Fruit fly (Drosophila melanogaster) whole organism, embryonic: ENCODE results near the gene Polr2F.

Experiments used
- ATbp ChIP-seq: fragments of 200-800 bp; sonication (Bioruptor generic); optimal IDR thresholded peaks from 2 replicates; lab custom pipeline; 2017; ENCODE audit warnings: missing biosample characterization, mild to moderate bottlenecking, missing genetic modification characterization, missing genetic modification reagents
- Atf-2 ChIP-seq: fragments of 200-800 bp; sonication (Bioruptor generic); optimal IDR thresholded peaks from 2 replicates; lab custom pipeline; 2016; ENCODE audit warnings: missing biosample characterization, missing genetic modification characterization
- CG10321 ChIP-seq: fragments of 200-800 bp; sonication (Bioruptor generic); IDR thresholded peaks from 2 replicates; pipeline ENCODE4 v1.3.6; 2022; ENCODE audit warnings: missing biosample characterization, missing genetic modification characterization
- CG11695 ChIP-seq: fragments of 200-800 bp; sonication (Bioruptor generic); IDR thresholded peaks from 3 replicates; pipeline ENCODE4 v1.3.6; 2022; ENCODE audit warnings: missing biosample characterization, missing genetic modification characterization
- CG14014 ChIP-seq: fragments of 200-800 bp; sonication (Bioruptor generic); IDR thresholded peaks from 2 replicates; pipeline ENCODE4 v1.3.6; 2022; ENCODE audit warnings: missing biosample characterization, missing genetic modification characterization
- CG17186 ChIP-seq: fragments of 200-800 bp; sonication (Bioruptor generic); optimal IDR thresholded peaks from 3 replicates; lab custom pipeline; 2017; ENCODE audit warnings: missing biosample characterization, missing genetic modification reagents, missing genetic modification characterization
- CG30020 ChIP-seq: fragments of 200-800 bp; optimal IDR thresholded peaks from 2 replicates; lab custom pipeline; 2019; ENCODE audit warnings: missing biosample characterization, mild to moderate bottlenecking, missing genetic modification characterization, moderate library complexity
- CG31224 ChIP-seq: fragments of 200-800 bp; sonication (Bioruptor generic); IDR thresholded peaks from 2 replicates; pipeline ENCODE4 v1.3.6; 2022; ENCODE audit warnings: missing biosample characterization, missing genetic modification characterization
- CG32532 ChIP-seq: fragments of 200-800 bp; sonication (Bioruptor generic); IDR thresholded peaks from 2 replicates; pipeline ENCODE4 v1.3.6; 2022; ENCODE audit warnings: missing biosample characterization, missing genetic modification characterization
- CG3726 ChIP-seq: fragments of 200-800 bp; sonication (Bioruptor generic); IDR thresholded peaks from 3 replicates; pipeline ENCODE4, ENCODE4 v1.3.6; 2022; ENCODE audit warnings: missing biosample characterization, missing genetic modification characterization
- CG3838 ChIP-seq: fragments of 200-800 bp; sonication (Bioruptor generic); optimal IDR thresholded peaks from 3 replicates; lab custom pipeline; 2016; ENCODE audit warnings: missing biosample characterization, missing genetic modification characterization
- CG4282 ChIP-seq: fragments of 200-800 bp; sonication (Bioruptor generic); optimal IDR thresholded peaks from 2 replicates; lab custom pipeline; 2016; ENCODE audit warnings: missing biosample characterization, missing genetic modification characterization
- CG43689 ChIP-seq: fragments of 200-800 bp; sonication (Bioruptor generic); IDR thresholded peaks from 2 replicates; pipeline ENCODE4 v1.3.6; 2022; ENCODE audit warnings: missing biosample characterization, missing genetic modification characterization
- CG4404 ChIP-seq: fragments of 200-800 bp; sonication (Bioruptor generic); IDR thresholded peaks from 2 replicates; pipeline ENCODE4 v1.3.6; 2022; ENCODE audit warnings: missing biosample characterization, missing genetic modification characterization
- CG4707 ChIP-seq: fragments of 200-800 bp; sonication (Bioruptor generic); optimal IDR thresholded peaks from 2 replicates; lab custom pipeline; 2018; ENCODE audit warnings: missing biosample characterization, mild to moderate bottlenecking, missing genetic modification characterization, moderate library complexity
- CG4730 ChIP-seq: fragments of 200-800 bp; sonication (Bioruptor generic); IDR thresholded peaks from 2 replicates; pipeline ENCODE4 v1.3.6; 2022; ENCODE audit warnings: missing biosample characterization, missing genetic modification characterization
- CG6813 ChIP-seq: fragments of 200-800 bp; sonication (Bioruptor generic); optimal IDR thresholded peaks from 2 replicates; lab custom pipeline; 2017; ENCODE audit warnings: missing biosample characterization, missing genetic modification characterization, mild to moderate bottlenecking, moderate library complexity, missing genetic modification reagents
- CG8478 ChIP-seq: fragments of >200 bp; optimal IDR thresholded peaks from 2 replicates; lab custom pipeline; 2018
- CTCF ChIP-seq: fragments of 200-800 bp; sonication (Bioruptor generic); optimal IDR thresholded peaks from 2 replicates; lab custom pipeline; 2017; ENCODE audit warnings: missing biosample characterization, mild to moderate bottlenecking, missing genetic modification characterization, moderate library complexity
- D ChIP-seq, 2 experiments: fragments of 200-800 bp in 1 of 2; fragments of >200 bp in 1 of 2; sonication (Bioruptor generic) in 1 of 2; optimal IDR thresholded peaks; 2 replicates in 1 of 2; 3 replicates in 1 of 2; lab custom pipeline; 2017; ENCODE audit warnings: mild to moderate bottlenecking in 1 of 2, missing biosample characterization in 1 of 2, missing genetic modification characterization in 1 of 2, missing genetic modification reagents in 1 of 2
- Doc3 ChIP-seq: fragments of 200-800 bp; sonication (Bioruptor generic); IDR thresholded peaks from 3 replicates; pipeline ENCODE4 v1.3.6; 2022; ENCODE audit warnings: missing biosample characterization, missing genetic modification characterization; ENCODE audit not compliant: partially characterized antibody
- Eip74EF ChIP-seq, 2 experiments: fragments of 200-800 bp in 1 of 2; fragments of >200 bp in 1 of 2; sonication (Bioruptor generic) in 1 of 2; optimal IDR thresholded peaks; 2 replicates each; lab custom pipeline; 2017 to 2019; ENCODE audit warnings: missing biosample characterization in 2 of 2, missing genetic modification characterization in 2 of 2, mild to moderate bottlenecking in 1 of 2, moderate library complexity in 1 of 2
- GATAe ChIP-seq: fragments of 200-800 bp; sonication (Bioruptor generic); conservative IDR thresholded peaks from 2 replicates; pipeline ENCODE4 v1.3.6; 2022; ENCODE audit warnings: missing biosample characterization, missing genetic modification characterization
- Gug ChIP-seq: fragments of 200-800 bp; sonication (Bioruptor generic); IDR thresholded peaks from 4 replicates; pipeline ENCODE4 v1.3.6; 2022; ENCODE audit warnings: missing biosample characterization, missing genetic modification characterization
- Hr78 ChIP-seq, 2 experiments: fragments of 200-800 bp in 1 of 2; fragments of >200 bp in 1 of 2; sonication (Bioruptor generic) in 1 of 2; optimal IDR thresholded peaks; 2 replicates each; lab custom pipeline; 2017 to 2019; ENCODE audit warnings: missing biosample characterization in 2 of 2, missing genetic modification characterization in 2 of 2, mild to moderate bottlenecking in 1 of 2, moderate library complexity in 1 of 2
- Hsf ChIP-seq: fragments of 200-800 bp; sonication (Bioruptor generic); optimal IDR thresholded peaks from 3 replicates; lab custom pipeline; 2016; ENCODE audit warnings: missing biosample characterization, missing genetic modification characterization
- Jarid2 ChIP-seq: fragments of 200-800 bp; sonication (Bioruptor generic); optimal IDR thresholded peaks from 3 replicates; lab custom pipeline; 2017; ENCODE audit warnings: mild to moderate bottlenecking, missing biosample characterization, missing genetic modification reagents, missing genetic modification characterization
- Mad ChIP-seq: fragments of 200-800 bp; sonication (Bioruptor generic); optimal IDR thresholded peaks from 2 replicates; lab custom pipeline; 2016; ENCODE audit warnings: missing biosample characterization, missing genetic modification characterization
- Oaz ChIP-seq: fragments of 200-800 bp; sonication (Bioruptor generic); IDR thresholded peaks from 2 replicates; pipeline ENCODE4 v1.3.6; 2022; ENCODE audit warnings: missing biosample characterization, missing genetic modification characterization
- Ptx1 ChIP-seq: fragments of 200-800 bp; sonication (Bioruptor generic); IDR thresholded peaks from 2 replicates; pipeline ENCODE4 v1.3.6; 2022; ENCODE audit warnings: missing biosample characterization, missing genetic modification characterization
- Rfx ChIP-seq: fragments of 200-800 bp; sonication (Bioruptor generic); IDR thresholded peaks from 2 replicates; pipeline ENCODE4 v1.3.6; 2022; ENCODE audit warnings: missing biosample characterization, missing genetic modification characterization
- Sox102F ChIP-seq: fragments of 200-800 bp; sonication (Bioruptor generic); optimal IDR thresholded peaks from 2 replicates; lab custom pipeline; 2018; ENCODE audit warnings: missing biosample characterization, mild to moderate bottlenecking, missing genetic modification characterization, moderate library complexity
- Sry-δ ChIP-seq: fragments of 200-800 bp; sonication (Bioruptor generic); optimal IDR thresholded peaks from 2 replicates; lab custom pipeline; 2016; ENCODE audit warnings: missing biosample characterization, missing genetic modification characterization
- ab ChIP-seq: fragments of 200-800 bp; sonication (Bioruptor generic); optimal IDR thresholded peaks from 2 replicates; lab custom pipeline; 2016; ENCODE audit warnings: missing biosample characterization, missing genetic modification characterization
- ase ChIP-seq: fragments of 200-800 bp; sonication (Bioruptor generic); IDR thresholded peaks from 3 replicates; pipeline ENCODE4 v1.3.6; 2022; ENCODE audit warnings: missing biosample characterization, missing genetic modification characterization
- esg ChIP-seq: fragments of 200-800 bp; sonication (Bioruptor generic); conservative IDR thresholded peaks from 2 replicates; pipeline ENCODE4 v1.3.6; 2022; ENCODE audit warnings: missing biosample characterization, missing genetic modification characterization
- ewg ChIP-seq: fragments of 200-800 bp; sonication (Bioruptor generic); optimal IDR thresholded peaks from 3 replicates; lab custom pipeline; 2017; ENCODE audit warnings: mild to moderate bottlenecking, missing biosample characterization, missing genetic modification reagents, missing genetic modification characterization
- ftz-f1 ChIP-seq: fragments of 200-800 bp; sonication (Bioruptor generic); optimal IDR thresholded peaks from 2 replicates; lab custom pipeline; 2016; ENCODE audit warnings: missing biosample characterization, missing genetic modification characterization
- gt ChIP-seq: fragments of 200-800 bp; sonication (Bioruptor generic); IDR thresholded peaks from 2 replicates; pipeline ENCODE4 v1.3.6; 2022; ENCODE audit warnings: missing biosample characterization, missing genetic modification characterization
- h ChIP-seq: fragments of >200 bp; optimal IDR thresholded peaks from 2 replicates; lab custom pipeline; 2017
- ham ChIP-seq: fragments of 200-800 bp; sonication (Bioruptor generic); IDR thresholded peaks from 2 replicates; pipeline ENCODE4 v1.3.6; 2022; ENCODE audit warnings: missing biosample characterization, missing genetic modification characterization
- kah ChIP-seq: fragments of 200-800 bp; sonication (Bioruptor generic); optimal IDR thresholded peaks from 2 replicates; lab custom pipeline; 2018; ENCODE audit warnings: missing biosample characterization, mild to moderate bottlenecking, missing genetic modification characterization
- nerfin-1 ChIP-seq: fragments of 200-800 bp; sonication (Bioruptor generic); optimal IDR thresholded peaks from 3 replicates; lab custom pipeline; 2019; ENCODE audit warnings: missing biosample characterization, mild to moderate bottlenecking, missing genetic modification characterization, moderate library complexity
- phol ChIP-seq: fragments of 200-800 bp; sonication (Bioruptor generic); optimal IDR thresholded peaks from 3 replicates; lab custom pipeline; 2018; ENCODE audit warnings: missing biosample characterization, mild to moderate bottlenecking, missing genetic modification characterization, moderate library complexity
- sd ChIP-seq: fragments of 200-800 bp; sonication (Bioruptor generic); optimal IDR thresholded peaks from 3 replicates; lab custom pipeline; 2018; ENCODE audit warnings: missing biosample characterization, mild to moderate bottlenecking, missing genetic modification characterization, moderate library complexity
- seq ChIP-seq: fragments of 200-800 bp; sonication (Bioruptor generic); IDR thresholded peaks from 2 replicates; pipeline ENCODE4 v1.3.6; 2022; ENCODE audit warnings: missing biosample characterization, missing genetic modification characterization
- stwl ChIP-seq: fragments of 200-800 bp; sonication (Bioruptor generic); optimal IDR thresholded peaks from 3 replicates; lab custom pipeline; 2018; ENCODE audit warnings: missing biosample characterization, mild to moderate bottlenecking, missing genetic modification characterization, moderate library complexity
- tap ChIP-seq: fragments of 200-800 bp; optimal IDR thresholded peaks from 3 replicates; lab custom pipeline; 2019; ENCODE audit warnings: missing biosample characterization, mild to moderate bottlenecking, missing genetic modification characterization, moderate library complexity
- trh ChIP-seq: fragments of 200-800 bp; sonication (Bioruptor generic); optimal IDR thresholded peaks from 2 replicates; lab custom pipeline; 2016; ENCODE audit warnings: missing biosample characterization, missing genetic modification characterization
- wdn ChIP-seq: fragments of 200-800 bp; sonication (Bioruptor generic); IDR thresholded peaks from 2 replicates; pipeline ENCODE4 v1.3.6; 2022; ENCODE audit warnings: missing biosample characterization, missing genetic modification characterization
- zf30C ChIP-seq: fragments of 200-800 bp; sonication (Bioruptor generic); optimal IDR thresholded peaks from 3 replicates; lab custom pipeline; 2018; ENCODE audit warnings: missing biosample characterization, mild to moderate bottlenecking, missing genetic modification characterization

Gene Polr2F

DNA sequence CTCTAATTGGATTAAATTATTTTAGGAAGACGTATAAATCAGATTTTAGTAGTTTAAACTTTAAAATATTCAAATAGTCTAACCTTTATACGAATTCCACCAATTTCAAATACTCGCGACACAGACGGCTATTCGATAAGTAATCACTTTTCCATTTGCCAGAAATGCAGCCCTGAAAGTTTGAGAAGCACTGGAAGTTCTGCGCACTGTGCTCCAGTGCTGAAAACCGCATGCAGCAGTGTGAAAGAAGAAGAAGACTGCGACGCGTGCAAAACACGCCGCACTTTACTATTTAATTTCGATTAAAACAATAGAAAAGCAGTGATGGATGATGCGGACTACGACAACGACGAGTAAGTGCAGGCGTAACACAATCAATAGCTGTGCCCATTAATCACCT lies at the start of gene Polr2F (continued):
- TF ChIP-seq CG4707 (GFP tag; lab: Kevin White, UChicago) (peak; percentile 42), esg (0 out of 2 replicates have a peak, but pooled peaks have one; percentile 42), tap (tag; lab: Kevin White, UChicago) (peak; percentile 42), ATbp (GFP tag; lab: Kevin White, UChicago) (peak; percentile 23), CG4730 (peak; percentile 53), Mad (peak; percentile 94), Gug (GFP tag; lab: Robert Waterston, UW) (peak; percentile 78; the same call in 3 of the 4 replicates), CG11695 (peak; percentile 19; the same call in 1 of the 3 replicates), D (optimal IDR thresholded peaks at IDR 0.05; lab: Kevin White, UChicago) (no peak), D (GFP tag; optimal IDR thresholded peaks at IDR 0.05; lab: Kevin White, UChicago) (peak; percentile 44), Rfx (GFP tag; lab: Robert Waterston, UW) (peak; percentile 94), CG14014 (GFP tag; lab: Robert Waterston, UW) (peak; percentile 83), CG3726 (GFP tag; lab: Robert Waterston, UW) (peak; percentile 17; the same call in 1 of the 3 replicates), CG3838 (GFP tag; lab: Kevin White, UChicago) (peak; percentile 67), phol (peak; percentile 78), CG31224 (0 out of 2 replicates have a peak, but pooled peaks have one; percentile 26), CG4404 (GFP tag; lab: Robert Waterston, UW) (peak; percentile 51), Hsf (peak; percentile 92), Sox102F (GFP tag; lab: Kevin White, UChicago) (no peak), CG32532 (GFP tag; lab: Robert Waterston, UW) (peak; percentile 87), nerfin-1 (tag; lab: Kevin White, UChicago) (peak; percentile 55), ham (GFP tag; lab: Robert Waterston, UW) (peak; percentile 43; the same call in 1 of the 2 replicates), seq (GFP tag; lab: Robert Waterston, UW) (no peak), Jarid2 (GFP tag; lab: Kevin White, UChicago) (peak; percentile 36), Eip74EF (GFP tag; optimal IDR thresholded peaks at IDR 0.05; lab: Kevin White, UChicago) (no peak), wdn (no peak), Atf-2 (GFP tag; lab: Kevin White, UChicago) (peak; percentile 82), CG6813 (GFP tag; lab: Kevin White, UChicago) (peak; percentile 14), Sry-δ (GFP tag; lab: Kevin White, UChicago) (peak; percentile 75), CG43689 (no peak), stwl (tag; lab: Kevin White, UChicago) (peak; percentile 94), CG30020 (peak; percentile 62), CG4282 (GFP tag; lab: Kevin White, UChicago) (peak; percentile 89), zf30C (no peak), ase (GFP tag; lab: Robert Waterston, UW) (peak; percentile 74), Oaz (peak; percentile 45; the same call in 1 of the 2 replicates), CG17186 (peak; percentile 98), ab (GFP tag; lab: Kevin White, UChicago) (peak; percentile 63), h (no peak), gt (GFP tag; lab: Robert Waterston, UW) (no peak), ewg (GFP tag; lab: Kevin White, UChicago) (peak; percentile 100), kah (GFP tag; lab: Kevin White, UChicago) (peak; percentile 50), Hr78 (GFP tag; optimal IDR thresholded peaks at IDR 0.05; lab: Kevin White, UChicago) (no peak), GATAe (GFP tag; lab: Robert Waterston, UW) (peak; percentile 34; the same call in 1 of the 2 replicates), Doc3 (GFP tag; lab: Robert Waterston, UW) (no peak), trh (peak; percentile 56), sd (tag; lab: Kevin White, UChicago) (no peak), CG10321 (GFP tag; lab: Robert Waterston, UW) (peak; percentile 43; the same call in 1 of the 2 replicates), CG8478 (lab: Kevin White, UChicago) (no peak), CTCF (GFP tag; lab: Kevin White, UChicago) (peak; percentile 44), ftz-f1 (peak; percentile 86), Ptx1 (GFP tag; lab: Robert Waterston, UW) (peak; percentile 73)
